Worm (Caenorhabditis elegans): ENCODE results near the gene ptr-24.

Gene ptr-24

ce11 chrX:13347251-13347650 lies 9.4 kb downstream of the ptr-24 start:
- TF ChIP-seq mxl-3 (GFP tag; optimal IDR thresholded peaks at IDR 0.05) (peak; percentile 71), F44E2.7 (GFP tag; IDR thresholded peaks at IDR 0.05) (no peak)

ce11 chrX:13348417-13348816 lies 10.6 kb downstream of the ptr-24 start:
- TF ChIP-seq dmd-8 (GFP tag; IDR thresholded peaks at IDR 0.05) (no peak), nhr-11 (tag; optimal IDR thresholded peaks at IDR 0.05) (peak; percentile 42), Y5F2A.4 (GFP tag; optimal IDR thresholded peaks at IDR 0.05) (no peak), madf-5 (GFP tag; IDR thresholded peaks at IDR 0.05) (no peak), R02D3.7 (tag; optimal IDR thresholded peaks at IDR 0.05) (no peak), vab-7 (GFP tag; IDR thresholded peaks at IDR 0.05) (no peak), aha-1 (tag) (peak; percentile 93), nhr-28 (tag; optimal IDR thresholded peaks at IDR 0.05) (peak; percentile 97), lsy-2 (tag; optimal IDR thresholded peaks at IDR 0.05) (peak in 1 of 2 experiments; percentile 79), T20F7.1 (GFP tag; optimal IDR thresholded peaks at IDR 0.05) (peak; percentile 56), dmd-6 (GFP tag; IDR thresholded peaks at IDR 0.05) (peak; percentile 80), nhr-102 (tag; optimal IDR thresholded peaks at IDR 0.05) (no peak), daf-16 (GFP tag; optimal IDR thresholded peaks at IDR 0.05) (no peak), daf-16 (tag; optimal IDR thresholded peaks at IDR 0.05) (peak; percentile 67), ceh-20 (GFP tag; IDR thresholded peaks at IDR 0.05) (peak; percentile 66), mes-2 (tag; optimal IDR thresholded peaks at IDR 0.05; ENCODE audit: poor library complexity, severe bottlenecking) (peak; percentile 41), php-3 (GFP tag; IDR thresholded peaks at IDR 0.05) (peak; percentile 30; the same call in 1 of the 2 replicates), dpl-1 (GFP tag; optimal IDR thresholded peaks at IDR 0.05) (peak; percentile 11), nhr-10 (tag; optimal IDR thresholded peaks at IDR 0.05) (peak; percentile 92), dve-1 (tag; optimal IDR thresholded peaks at IDR 0.05; ENCODE audit: insufficient read depth) (peak; percentile 88), mdt-29 (GFP tag; IDR thresholded peaks at IDR 0.05) (0 out of 2 replicates have a peak, but pooled peaks have one; percentile 29), mdl-1 (tag; optimal IDR thresholded peaks at IDR 0.05) (peak in 1 of 2 experiments; percentile 81), rbr-2 (tag; optimal IDR thresholded peaks at IDR 0.05) (no peak), nhr-77 (tag; optimal IDR thresholded peaks at IDR 0.05) (peak; percentile 35), nhr-41 (GFP tag; IDR thresholded peaks at IDR 0.05) (no peak), skn-1 (tag; optimal IDR thresholded peaks at IDR 0.05) (no peak), nhr-6 (tag; optimal IDR thresholded peaks at IDR 0.05) (peak; percentile 34), fkh-10 (GFP tag; optimal IDR thresholded peaks at IDR 0.05) (no peak), cey-2 (tag; optimal IDR thresholded peaks at IDR 0.05; ENCODE audit: borderline replicate concordance, insufficient read depth) (peak; percentile 64), mxl-3 (GFP tag; optimal IDR thresholded peaks at IDR 0.05) (peak; percentile 98), hlh-11 (tag; optimal IDR thresholded peaks at IDR 0.05) (peak; percentile 85), mxl-2 (GFP tag; conservative IDR thresholded peaks at IDR 0.05) (0 out of 2 replicates have a peak, but pooled peaks have one; percentile 6), mep-1 (tag; optimal IDR thresholded peaks at IDR 0.05) (peak; percentile 79), tra-1 (GFP tag; IDR thresholded peaks at IDR 0.05) (0 out of 2 replicates have a peak, but pooled peaks have one; percentile 12), hlh-30 (tag; optimal IDR thresholded peaks at IDR 0.05; ENCODE audit: insufficient read depth) (peak; percentile 88), nhr-48 (tag; optimal IDR thresholded peaks at IDR 0.05) (peak; percentile 78), lin-39 (tag; optimal IDR thresholded peaks at IDR 0.05) (no peak), ztf-7 (tag; optimal IDR thresholded peaks at IDR 0.05) (peak; percentile 94), gei-8 (GFP tag; optimal IDR thresholded peaks at IDR 0.05) (no peak), hif-1 (tag; optimal IDR thresholded peaks at IDR 0.05) (peak in 1 of 2 experiments; percentile 72), aly-2 (tag; optimal IDR thresholded peaks at IDR 0.05) (no peak)
